Fruit fly (Drosophila melanogaster): ENCODE results near the gene CG13877.

The CG13877 gene

DNA sequence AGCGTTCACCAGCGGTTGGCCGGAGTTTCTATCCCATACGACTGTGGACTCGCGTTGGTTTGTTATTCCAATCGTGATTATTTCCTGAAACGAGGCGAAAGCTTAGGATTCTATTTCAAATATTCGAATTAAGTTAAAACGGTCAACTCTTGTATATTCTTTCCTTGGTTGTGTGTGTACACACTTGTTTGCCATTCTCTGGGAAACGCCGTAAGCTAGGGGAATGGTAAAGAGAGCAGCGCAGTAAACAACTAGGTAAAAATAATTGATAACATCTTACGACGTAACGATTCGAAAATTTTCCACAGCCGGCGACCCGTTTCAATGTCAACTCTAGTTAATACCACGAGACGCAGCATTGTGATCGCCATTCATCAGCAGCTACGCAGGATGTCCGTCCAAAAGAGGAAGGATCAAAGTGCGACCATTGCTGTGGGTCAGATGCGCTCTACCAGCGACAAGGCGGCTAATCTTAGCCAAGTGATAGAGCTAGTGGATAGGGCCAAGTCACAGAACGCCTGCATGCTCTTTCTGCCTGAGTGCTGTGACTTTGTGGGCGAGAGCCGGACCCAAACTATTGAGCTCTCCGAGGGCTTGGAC is 14.2 kb upstream of the CG13877 start, which contains the start of gene NitFhit:
NitFhit (plus strand) TSS at position 195 of the 600 bp plus-strand sequence.
- TF ChIP-seq CG8765 (GFP tag; IDR thresholded peaks at IDR 0.05) (no peak), CG6813 (GFP tag; optimal IDR thresholded peaks at IDR 0.05) (no peak), ttk (GFP tag; IDR thresholded peaks at IDR 0.05) (no peak), CG6791 (GFP tag; IDR thresholded peaks at IDR 0.05; ENCODE audit: partially characterized antibody) (no peak), NFAT (GFP tag; IDR thresholded peaks at IDR 0.05) (peak; percentile 45; the same call in 1 of the 2 replicates), Dp (GFP tag; optimal IDR thresholded peaks at IDR 0.05) (peak; percentile 56), eyg (GFP tag; optimal IDR thresholded peaks at IDR 0.05) (no peak), mld (GFP tag; IDR thresholded peaks at IDR 0.05; ENCODE audit: partially characterized antibody) (no peak), CG6765 (GFP tag; optimal IDR thresholded peaks at IDR 0.05) (no peak), insv (GFP tag; optimal IDR thresholded peaks at IDR 0.05) (no peak), CG9932 (GFP tag; IDR thresholded peaks at IDR 0.05) (no peak), Doc2 (GFP tag; IDR thresholded peaks at IDR 0.05) (no peak), YL-1 (GFP tag; optimal IDR thresholded peaks at IDR 0.05) (peak; percentile 66), D (optimal IDR thresholded peaks at IDR 0.05) (no peak), D (GFP tag; optimal IDR thresholded peaks at IDR 0.05) (no peak), danr (GFP tag; IDR thresholded peaks at IDR 0.05) (no peak), fd102C (GFP tag; optimal IDR thresholded peaks at IDR 0.05) (no peak), CG14014 (GFP tag; IDR thresholded peaks at IDR 0.05) (no peak), Hsf (GFP tag; optimal IDR thresholded peaks at IDR 0.05) (no peak), oc (tag; optimal IDR thresholded peaks at IDR 0.05) (no peak), CG9437 (GFP tag; optimal IDR thresholded peaks at IDR 0.05) (peak; percentile 96), CG4617 (GFP tag; optimal IDR thresholded peaks at IDR 0.05; ENCODE audit: borderline replicate concordance) (peak; percentile 34), crol (GFP tag; IDR thresholded peaks at IDR 0.05) (no peak), ato (GFP tag; IDR thresholded peaks at IDR 0.05; ENCODE audit: partially characterized antibody) (no peak), stwl (tag; optimal IDR thresholded peaks at IDR 0.05) (peak; percentile 31), CG10654 (GFP tag; optimal IDR thresholded peaks at IDR 0.05) (no peak), mirr (GFP tag; optimal IDR thresholded peaks at IDR 0.05) (peak; percentile 10), sug (tag; optimal IDR thresholded peaks at IDR 0.05) (peak; percentile 36), grn (GFP tag; optimal IDR thresholded peaks at IDR 0.05) (peak; percentile 91), exex (tag; optimal IDR thresholded peaks at IDR 0.05) (peak; percentile 8), chinmo (GFP tag; IDR thresholded peaks at IDR 0.05; ENCODE audit: partially characterized antibody) (no peak), MBD-R2 (GFP tag; IDR thresholded peaks at IDR 0.05) (peak; percentile 72), CG12769 (tag; optimal IDR thresholded peaks at IDR 0.05) (no peak), CG11247 (GFP tag; IDR thresholded peaks at IDR 0.05) (no peak), CG4854 (GFP tag; optimal IDR thresholded peaks at IDR 0.05) (no peak), row (GFP tag; IDR thresholded peaks at IDR 0.05) (peak; percentile 48; the same call in 1 of the 3 replicates), Rx (GFP tag; IDR thresholded peaks at IDR 0.05) (no peak), Pdp1 (GFP tag; optimal IDR thresholded peaks at IDR 0.05) (peak in 1 of 2 experiments; percentile 89), bsh (GFP tag; optimal IDR thresholded peaks at IDR 0.05) (peak in 1 of 2 experiments; percentile 21), aop (GFP tag; IDR thresholded peaks at IDR 0.05) (no peak), twi (tag; optimal IDR thresholded peaks at IDR 0.05) (no peak), pzg (GFP tag; optimal IDR thresholded peaks at IDR 0.05) (peak; percentile 65), Dad (GFP tag; optimal IDR thresholded peaks at IDR 0.05) (no peak), CG9727 (GFP tag; optimal IDR thresholded peaks at IDR 0.05) (no peak), CG7928 (GFP tag; optimal IDR thresholded peaks at IDR 0.05) (no peak), CG18011 (GFP tag; optimal IDR thresholded peaks at IDR 0.05) (no peak), CG33557 (GFP tag; optimal IDR thresholded peaks at IDR 0.05) (no peak), kah (GFP tag; optimal IDR thresholded peaks at IDR 0.05) (no peak), Aef1 (GFP tag; IDR thresholded peaks at IDR 0.05) (no peak), toy (GFP tag; IDR thresholded peaks at IDR 0.05) (no peak)
